Fruit fly (Drosophila melanogaster): ENCODE results near the gene eIF3f1.
A peak's percentile ranks its signal among the peaks of the same experiment; 100 is the strongest.

Gene eIF3f1

dm6 chr3R:4663068-4663467 lies 50.9 kb downstream of the eIF3f1 start (continued):
- TF ChIP-seq gem (tag; optimal IDR thresholded peaks at IDR 0.05) (peak; percentile 91), CG6791 (GFP tag; IDR thresholded peaks at IDR 0.05; ENCODE audit: partially characterized antibody) (no peak), pzg (GFP tag; optimal IDR thresholded peaks at IDR 0.05) (no peak), Taf1 (GFP tag; IDR thresholded peaks at IDR 0.05) (0 out of 2 replicates have a peak, but pooled peaks have one; percentile 10), pfk (GFP tag; optimal IDR thresholded peaks at IDR 0.05) (no peak), ara (GFP tag; IDR thresholded peaks at IDR 0.05) (peak; percentile 87), shn (GFP tag; optimal IDR thresholded peaks at IDR 0.05) (peak; percentile 28), Jarid2 (GFP tag; optimal IDR thresholded peaks at IDR 0.05) (peak; percentile 44), CG15514 (GFP tag; optimal IDR thresholded peaks at IDR 0.05) (peak; percentile 39), CG12391 (tag; optimal IDR thresholded peaks at IDR 0.05) (peak; percentile 78), Sox102F (GFP tag; optimal IDR thresholded peaks at IDR 0.05) (peak; percentile 80), Dll (GFP tag; IDR thresholded peaks at IDR 0.05; ENCODE audit: partially characterized antibody) (no peak), CG4820 (GFP tag; optimal IDR thresholded peaks at IDR 0.05) (peak; percentile 87), CG11456 (GFP tag; IDR thresholded peaks at IDR 0.05) (peak; percentile 74; the same call in 2 of the 3 replicates), tup (GFP tag; optimal IDR thresholded peaks at IDR 0.05) (no peak), HLH54F (GFP tag; optimal IDR thresholded peaks at IDR 0.05) (no peak), dpn (GFP tag; optimal IDR thresholded peaks at IDR 0.05) (peak; percentile 38 to 67), nmo (GFP tag; optimal IDR thresholded peaks at IDR 0.05) (peak; percentile 62), oc (tag; optimal IDR thresholded peaks at IDR 0.05) (peak; percentile 16), H2.0 (GFP tag; IDR thresholded peaks at IDR 0.05) (peak; percentile 79), gt (GFP tag; IDR thresholded peaks at IDR 0.05) (peak; percentile 62), bigmax (GFP tag; optimal IDR thresholded peaks at IDR 0.05) (no peak), CG6654 (GFP tag; optimal IDR thresholded peaks at IDR 0.05) (peak; percentile 50), HmgZ (tag; optimal IDR thresholded peaks at IDR 0.05) (peak; percentile 5), CG3163 (GFP tag; optimal IDR thresholded peaks at IDR 0.05) (no peak), sna (GFP tag; IDR thresholded peaks at IDR 0.05; ENCODE audit: partially characterized antibody) (no peak), sug (tag; optimal IDR thresholded peaks at IDR 0.05) (no peak), gce (GFP tag; IDR thresholded peaks at IDR 0.05) (peak; percentile 81), E2f2 (GFP tag; IDR thresholded peaks at IDR 0.05) (peak; percentile 49; the same call in 1 of the 2 replicates), Rx (GFP tag; IDR thresholded peaks at IDR 0.05) (peak; percentile 72), PHDP (tag; optimal IDR thresholded peaks at IDR 0.05) (peak; percentile 77), Asciz (GFP tag; optimal IDR thresholded peaks at IDR 0.05) (peak; percentile 87), CG17186 (GFP tag; optimal IDR thresholded peaks at IDR 0.05) (peak; percentile 32), CG3726 (GFP tag; IDR thresholded peaks at IDR 0.05) (peak; percentile 72; the same call in 1 of the 3 replicates), mam (GFP tag; optimal IDR thresholded peaks at IDR 0.05) (peak; percentile 61), Neu2 (GFP tag; optimal IDR thresholded peaks at IDR 0.05; ENCODE audit: borderline replicate concordance) (peak; percentile 65), toy (GFP tag; IDR thresholded peaks at IDR 0.05) (no peak), Sry-δ (GFP tag; optimal IDR thresholded peaks at IDR 0.05) (peak; percentile 33), Bteb2 (GFP tag; optimal IDR thresholded peaks at IDR 0.05) (no peak), CG30020 (tag; optimal IDR thresholded peaks at IDR 0.05) (peak; percentile 11), CG12236 (GFP tag; optimal IDR thresholded peaks at IDR 0.05) (no peak), D (optimal IDR thresholded peaks at IDR 0.05) (no peak), D (GFP tag; optimal IDR thresholded peaks at IDR 0.05) (peak; percentile 85), ftz-f1 (GFP tag; optimal IDR thresholded peaks at IDR 0.05) (no peak), nerfin-1 (tag; optimal IDR thresholded peaks at IDR 0.05) (peak; percentile 82), CG1603 (tag; optimal IDR thresholded peaks at IDR 0.05) (peak; percentile 72), CG10366 (GFP tag; IDR thresholded peaks at IDR 0.05) (peak; percentile 78), CG9932 (GFP tag; IDR thresholded peaks at IDR 0.05) (0 out of 2 replicates have a peak, but pooled peaks have one; percentile 4), gfzf (GFP tag; optimal IDR thresholded peaks at IDR 0.05) (no peak), CG11398 (GFP tag; optimal IDR thresholded peaks at IDR 0.05) (no peak), ab (GFP tag; optimal IDR thresholded peaks at IDR 0.05) (no peak)

All from whole organism, embryonic.